Worm (Caenorhabditis elegans) whole organism, L4 larva: Measurements from ENCODE around the gene ccm-2.
"Not testable (repeated sequence)": the region's sequence is repeated elsewhere in the genome, so short reads cannot be mapped to it uniquely, and the experiment has no call there.

Experiments used
- aly-2 ChIP-seq: sonication (generic microtip); optimal IDR thresholded peaks from 2 replicates; lab custom pipeline; 2018; ENCODE audit warnings: missing biosample characterization, missing genetic modification characterization
- ama-1 ChIP-seq: fragments of 150-350 bp; optimal IDR thresholded peaks from 2 replicates; lab custom pipeline; 2014; ENCODE audit warnings: inconsistent platforms, mixed read lengths
- ces-1 ChIP-seq: fragments of 150-350 bp; sonication (generic microtip); optimal IDR thresholded peaks from 4 replicates; lab custom pipeline; 2014; ENCODE audit warnings: missing biosample characterization, missing genetic modification reagents, missing genetic modification characterization
- daf-12 ChIP-seq: fragments of 150-350 bp; optimal IDR thresholded peaks from 2 replicates; lab custom pipeline; 2014; ENCODE audit warnings: missing biosample characterization, missing genetic modification reagents, missing genetic modification characterization
- hlh-30 ChIP-seq: sonication (generic microtip); optimal IDR thresholded peaks from 2 replicates; lab custom pipeline; 2017; ENCODE audit warnings: antibody characterized with exemption, mild to moderate bottlenecking, missing genetic modification characterization, missing compliant biosample characterization; ENCODE audit not compliant: insufficient read depth
- jun-1 ChIP-seq: fragments of 150-350 bp; optimal IDR thresholded peaks from 2 replicates; lab custom pipeline; 2014; ENCODE audit warnings: missing biosample characterization, missing genetic modification reagents, missing genetic modification characterization
- pha-4 ChIP-seq, 2 experiments: fragments of 150-350 bp in 1 of 2; fragments of 200-800 bp in 1 of 2; sonication (Bioruptor generic) in 1 of 2; IDR thresholded peaks in 1 of 2; optimal IDR thresholded peaks in 1 of 2; 2 replicates each; pipeline versions ENCODE4 v1.3.6 to Lab custom; 2014 to 2022; ENCODE audit warnings: missing genetic modification characterization in 2 of 2, missing genetic modification reagents in 2 of 2, missing biosample characterization in 1 of 2, missing compliant biosample characterization in 1 of 2
- pqm-1 ChIP-seq: sonication (generic microtip); optimal IDR thresholded peaks from 2 replicates; lab custom pipeline; 2017; ENCODE audit warnings: missing biosample characterization, missing genetic modification characterization
- unc-39 ChIP-seq: sonication (generic microtip); optimal IDR thresholded peaks from 2 replicates; lab custom pipeline; 2017; ENCODE audit warnings: missing biosample characterization, missing genetic modification characterization

DNA sequence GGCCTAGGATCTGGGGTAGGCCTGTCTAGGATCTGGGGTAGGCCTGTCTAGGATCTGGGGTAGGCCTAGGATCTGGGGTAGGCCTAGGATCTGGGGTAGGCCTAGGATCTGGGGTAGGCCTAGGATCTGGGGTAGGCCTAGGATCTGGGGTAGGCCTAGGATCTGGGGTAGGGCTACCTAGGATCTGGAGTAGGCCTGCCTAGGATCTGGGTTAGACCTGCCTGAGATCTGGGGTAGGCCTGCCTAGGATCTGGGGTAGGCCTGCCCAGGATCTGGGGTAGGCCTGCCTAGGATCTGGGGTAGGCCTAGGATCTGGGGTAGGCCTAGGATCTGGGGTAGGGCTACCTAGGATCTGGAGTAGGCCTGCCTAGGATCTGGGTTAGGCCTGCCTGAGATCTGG lies 3.3 kb upstream of the ccm-2 start:
- TF ChIP-seq jun-1 (tag; lab: Kevin White, UChicago); ces-1 (GFP tag; lab: Kevin White, UChicago); pqm-1 (tag; lab: Kevin White, UChicago); unc-39 (tag; lab: Kevin White, UChicago); aly-2; ama-1 (lab: Kevin White, UChicago); pha-4 (tag; optimal IDR thresholded peaks at IDR 0.05; lab: Kevin White, UChicago); daf-12 (tag; lab: Kevin White, UChicago); hlh-30: not testable (repeated sequence)
- TF ChIP-seq pha-4 (GFP tag; IDR thresholded peaks at IDR 0.05; lab: Robert Waterston, UW), result peak; percentile 84
